Worm (Caenorhabditis elegans) whole organism, young adult: ENCODE data around the gene otub-3.
A peak's percentile ranks its signal among the peaks of the same experiment; 100 is the strongest.

Source experiments
- B0336.3 ChIP-seq: fragments of 200-800 bp; sonication (Bioruptor generic); IDR thresholded peaks from 2 replicates; pipeline ENCODE4 v1.3.6; 2022; ENCODE audit warnings: missing genetic modification characterization, missing compliant biosample characterization
- F33H1.4 ChIP-seq: fragments of 200-800 bp; sonication (Bioruptor generic); IDR thresholded peaks from 2 replicates; pipeline ENCODE4 v1.3.6; 2022; ENCODE audit warnings: missing genetic modification reagents, missing genetic modification characterization, missing compliant biosample characterization
- F49E8.2 ChIP-seq: sonication (generic microtip); optimal IDR thresholded peaks from 3 replicates; lab custom pipeline; 2017; ENCODE audit warnings: missing genetic modification characterization, mild to moderate bottlenecking, missing compliant biosample characterization, antibody characterized with exemption, moderate library complexity; ENCODE audit not compliant: insufficient read depth
- F55B11.4 ChIP-seq: sonication (generic microtip); optimal IDR thresholded peaks from 2 replicates; lab custom pipeline; 2016; ENCODE audit warnings: missing compliant biosample characterization, missing genetic modification characterization, borderline replicate concordance; ENCODE audit not compliant: insufficient read depth
- K11D2.4 ChIP-seq: fragments of 200-800 bp; sonication (Bioruptor generic); IDR thresholded peaks from 2 replicates; pipeline ENCODE4 v1.3.6; 2022; ENCODE audit warnings: missing genetic modification reagents, missing genetic modification characterization, missing compliant biosample characterization
- K12H6.12 ChIP-seq: fragments of 200-800 bp; sonication (Bioruptor generic); optimal IDR thresholded peaks from 2 replicates; lab custom pipeline; 2018; ENCODE audit warnings: mild to moderate bottlenecking, missing genetic modification characterization, missing compliant biosample characterization
- T07F8.4 ChIP-seq: sonication (generic microtip); optimal IDR thresholded peaks from 2 replicates; lab custom pipeline; 2016; ENCODE audit warnings: mild to moderate bottlenecking, missing genetic modification characterization, moderate library complexity, missing compliant biosample characterization
- T26A5.8 ChIP-seq: sonication (generic microtip); optimal IDR thresholded peaks from 2 replicates; lab custom pipeline; 2016; ENCODE audit warnings: missing genetic modification characterization, missing compliant biosample characterization
- Y79H2A.3 ChIP-seq: fragments of 200-800 bp; sonication (Bioruptor generic); conservative IDR thresholded peaks from 2 replicates; pipeline ENCODE4 v1.3.6; 2022; ENCODE audit warnings: missing genetic modification reagents, missing genetic modification characterization, missing compliant biosample characterization
- Y95B8A.8 ChIP-seq: fragments of 200-800 bp; sonication (Bioruptor generic); IDR thresholded peaks from 2 replicates; pipeline ENCODE4 v1.3.6; 2022; ENCODE audit warnings: missing genetic modification reagents, missing genetic modification characterization, missing compliant biosample characterization
- ZK185.1 ChIP-seq: sonication (generic microtip); optimal IDR thresholded peaks from 2 replicates; lab custom pipeline; 2016; ENCODE audit warnings: mild to moderate bottlenecking, missing genetic modification characterization, missing compliant biosample characterization; ENCODE audit not compliant: poor library complexity, severe bottlenecking
- bed-1 ChIP-seq: fragments of 200-800 bp; sonication (Bioruptor generic); IDR thresholded peaks from 2 replicates; pipeline ENCODE4 v1.3.6; 2022; ENCODE audit warnings: missing genetic modification reagents, missing genetic modification characterization, missing compliant biosample characterization
- ccch-3 ChIP-seq: fragments of 200-800 bp; sonication (Bioruptor generic); optimal IDR thresholded peaks from 2 replicates; lab custom pipeline; 2018; ENCODE audit warnings: mild to moderate bottlenecking, missing genetic modification characterization, missing compliant biosample characterization
- cebp-2 ChIP-seq: fragments of 200-800 bp; sonication (Bioruptor generic); IDR thresholded peaks from 2 replicates; pipeline ENCODE4 v1.3.6; 2022; ENCODE audit warnings: missing genetic modification characterization, missing compliant biosample characterization
- ceh-100 ChIP-seq: fragments of 200-800 bp; sonication (Bioruptor generic); IDR thresholded peaks from 2 replicates; pipeline ENCODE4 v1.3.6; 2022; ENCODE audit warnings: missing genetic modification reagents, missing genetic modification characterization, missing compliant biosample characterization
- ceh-91 ChIP-seq: fragments of 200-800 bp; sonication (Bioruptor generic); IDR thresholded peaks from 2 replicates; pipeline ENCODE4 v1.3.6; 2022; ENCODE audit warnings: missing genetic modification reagents, missing genetic modification characterization, missing compliant biosample characterization
- chd-7 ChIP-seq: sonication (generic microtip); optimal IDR thresholded peaks from 2 replicates; lab custom pipeline; 2016; ENCODE audit warnings: mild to moderate bottlenecking, missing genetic modification characterization, moderate library complexity, missing compliant biosample characterization
- dpff-1 ChIP-seq: sonication (generic microtip); optimal IDR thresholded peaks from 2 replicates; lab custom pipeline; 2017; ENCODE audit warnings: mild to moderate bottlenecking, missing genetic modification characterization, missing compliant biosample characterization
- egl-44 ChIP-seq: fragments of 200-800 bp; sonication (Bioruptor generic); IDR thresholded peaks from 2 replicates; pipeline ENCODE4 v1.3.6; 2022; ENCODE audit warnings: missing genetic modification reagents, missing genetic modification characterization, missing compliant biosample characterization
- egrh-3 ChIP-seq: fragments of 200-800 bp; sonication (Bioruptor generic); IDR thresholded peaks from 2 replicates; pipeline ENCODE4 v1.3.6; 2022; ENCODE audit warnings: missing genetic modification reagents, missing genetic modification characterization, missing compliant biosample characterization
- ekl-4 ChIP-seq: fragments of 200-800 bp; sonication (Bioruptor generic); IDR thresholded peaks from 2 replicates; pipeline ENCODE4 v1.3.6; 2022; ENCODE audit warnings: missing genetic modification reagents, missing genetic modification characterization, missing compliant biosample characterization
- fkh-3 ChIP-seq: sonication (generic microtip); optimal IDR thresholded peaks from 2 replicates; lab custom pipeline; 2016; ENCODE audit warnings: mild to moderate bottlenecking, missing genetic modification characterization, missing compliant biosample characterization
- gei-17 ChIP-seq: fragments of 200-800 bp; sonication (Bioruptor generic); optimal IDR thresholded peaks from 2 replicates; lab custom pipeline; 2018; ENCODE audit warnings: mild to moderate bottlenecking, missing genetic modification characterization, missing compliant biosample characterization
- hlh-26 ChIP-seq: fragments of 200-800 bp; sonication (Bioruptor generic); conservative IDR thresholded peaks from 2 replicates; pipeline ENCODE4 v1.3.6; 2022; ENCODE audit warnings: missing genetic modification reagents, missing genetic modification characterization, missing compliant biosample characterization
- lin-26 ChIP-seq: fragments of 200-800 bp; sonication (Bioruptor generic); IDR thresholded peaks from 2 replicates; pipeline ENCODE4 v1.3.6; 2022; ENCODE audit warnings: missing genetic modification reagents, missing genetic modification characterization, missing compliant biosample characterization
- lin-35 ChIP-seq, 3 experiments: fragments of 150-350 bp in 2 of 3; sonication (generic microtip) in 1 of 3; optimal IDR thresholded peaks; 2 replicates each; lab custom pipeline; 2014 to 2018; ENCODE audit warnings: missing biosample characterization in 3 of 3, missing genetic modification characterization in 3 of 3, missing genetic modification reagents in 3 of 3
- lin-40 ChIP-seq: sonication (generic microtip); optimal IDR thresholded peaks from 2 replicates; lab custom pipeline; 2016; ENCODE audit warnings: missing genetic modification characterization, mild to moderate bottlenecking, missing compliant biosample characterization, missing genotype, missing genetic modification reagents
- lin-54 ChIP-seq: fragments of 200-800 bp; sonication (Bioruptor generic); optimal IDR thresholded peaks from 2 replicates; lab custom pipeline; 2018; ENCODE audit warnings: mild to moderate bottlenecking, missing genetic modification characterization, missing compliant biosample characterization
- madf-8 ChIP-seq: fragments of 200-800 bp; sonication (Bioruptor generic); conservative IDR thresholded peaks from 2 replicates; pipeline ENCODE4 v1.3.6; 2022; ENCODE audit warnings: missing genetic modification reagents, missing genetic modification characterization, missing compliant biosample characterization
- mel-28 ChIP-seq: sonication (generic microtip); optimal IDR thresholded peaks from 2 replicates; lab custom pipeline; 2016; ENCODE audit warnings: borderline replicate concordance, mild to moderate bottlenecking, missing genetic modification characterization, missing compliant biosample characterization
- nfyb-1 ChIP-seq: fragments of 200-800 bp; sonication (Bioruptor generic); IDR thresholded peaks from 2 replicates; pipeline ENCODE4 v1.3.6; 2022; ENCODE audit warnings: missing genetic modification reagents, missing genetic modification characterization, missing compliant biosample characterization
- nhr-120 ChIP-seq: fragments of 200-800 bp; sonication (Bioruptor generic); IDR thresholded peaks from 2 replicates; pipeline ENCODE4 v1.3.6; 2022; ENCODE audit warnings: missing genetic modification characterization, missing compliant biosample characterization
- nhr-27 ChIP-seq: fragments of 200-800 bp; sonication (Bioruptor generic); optimal IDR thresholded peaks from 2 replicates; lab custom pipeline; 2018; ENCODE audit warnings: mild to moderate bottlenecking, missing genetic modification characterization, moderate library complexity, missing compliant biosample characterization
- pha-4 ChIP-seq: fragments of 150-350 bp; sonication (generic microtip); optimal IDR thresholded peaks from 2 replicates; lab custom pipeline; 2014; ENCODE audit warnings: missing biosample characterization, missing genetic modification reagents, missing genetic modification characterization
- repo-1 ChIP-seq: sonication (generic microtip); optimal IDR thresholded peaks from 2 replicates; lab custom pipeline; 2017; ENCODE audit warnings: mild to moderate bottlenecking, missing genetic modification characterization, missing compliant biosample characterization
- rpc-1 ChIP-seq, 2 experiments: fragments of 150-350 bp in 1 of 2; sonication (generic microtip) in 1 of 2; optimal IDR thresholded peaks; 2 replicates each; lab custom pipeline; 2014 to 2018; ENCODE audit warnings: missing biosample characterization in 1 of 2, missing genetic modification characterization in 1 of 2, missing genetic modification reagents in 1 of 2, missing genotype in 1 of 2
- sdz-38 ChIP-seq: sonication (generic microtip); optimal IDR thresholded peaks from 2 replicates; lab custom pipeline; 2016; ENCODE audit warnings: missing genotype, missing genetic modification characterization, missing compliant biosample characterization
- sea-2 ChIP-seq: fragments of 200-800 bp; sonication (Bioruptor generic); IDR thresholded peaks from 2 replicates; pipeline ENCODE4 v1.3.6; 2022; ENCODE audit warnings: missing genetic modification characterization, missing compliant biosample characterization
- snpc-1.1 ChIP-seq: sonication (generic microtip); optimal IDR thresholded peaks from 2 replicates; lab custom pipeline; 2017; ENCODE audit warnings: missing genetic modification characterization, mild to moderate bottlenecking, missing compliant biosample characterization, antibody characterized with exemption, moderate library complexity, missing genotype, missing genetic modification reagents; ENCODE audit not compliant: insufficient read depth
- snpc-1.3 ChIP-seq: sonication (generic microtip); optimal IDR thresholded peaks from 2 replicates; lab custom pipeline; 2017; ENCODE audit warnings: missing genetic modification characterization, mild to moderate bottlenecking, missing compliant biosample characterization, antibody characterized with exemption, moderate library complexity, missing genotype, missing genetic modification reagents; ENCODE audit not compliant: insufficient read depth
- snpc-4 ChIP-seq, 5 experiments: fragments of 150-350 bp in 1 of 5; sonication (generic microtip) in 4 of 5; optimal IDR thresholded peaks; 2 replicates each; lab custom pipeline; 2014 to 2018; ENCODE audit warnings: missing genetic modification characterization in 5 of 5, missing biosample characterization in 3 of 5, antibody characterized with exemption in 2 of 5, mild to moderate bottlenecking in 2 of 5, missing compliant biosample characterization in 2 of 5, missing genotype in 2 of 5, moderate library complexity in 2 of 5, missing genetic modification reagents in 1 of 5
- zfh-2 ChIP-seq: fragments of 200-800 bp; sonication (Bioruptor generic); conservative IDR thresholded peaks from 2 replicates; pipeline ENCODE4 v1.3.6; 2022; ENCODE audit warnings: missing genetic modification reagents, missing genetic modification characterization, missing compliant biosample characterization
- ztf-18 ChIP-seq: sonication (generic microtip); optimal IDR thresholded peaks from 2 replicates; lab custom pipeline; 2016; ENCODE audit warnings: missing genotype, mild to moderate bottlenecking, missing genetic modification characterization, missing compliant biosample characterization
- ztf-28 ChIP-seq: fragments of 200-800 bp; sonication (Bioruptor generic); IDR thresholded peaks from 2 replicates; pipeline ENCODE4 v1.3.6; 2022; ENCODE audit warnings: missing genetic modification reagents, missing genetic modification characterization, missing compliant biosample characterization
- ztf-3 ChIP-seq: fragments of 200-800 bp; sonication (Bioruptor generic); optimal IDR thresholded peaks from 2 replicates; lab custom pipeline; 2018; ENCODE audit warnings: mild to moderate bottlenecking, missing genetic modification characterization, missing compliant biosample characterization
- ztf-6 ChIP-seq: fragments of 200-800 bp; sonication (Bioruptor generic); IDR thresholded peaks from 2 replicates; pipeline ENCODE4 v1.3.6; 2022; ENCODE audit warnings: missing genetic modification reagents, missing genetic modification characterization, missing compliant biosample characterization

Gene otub-3

DNA sequence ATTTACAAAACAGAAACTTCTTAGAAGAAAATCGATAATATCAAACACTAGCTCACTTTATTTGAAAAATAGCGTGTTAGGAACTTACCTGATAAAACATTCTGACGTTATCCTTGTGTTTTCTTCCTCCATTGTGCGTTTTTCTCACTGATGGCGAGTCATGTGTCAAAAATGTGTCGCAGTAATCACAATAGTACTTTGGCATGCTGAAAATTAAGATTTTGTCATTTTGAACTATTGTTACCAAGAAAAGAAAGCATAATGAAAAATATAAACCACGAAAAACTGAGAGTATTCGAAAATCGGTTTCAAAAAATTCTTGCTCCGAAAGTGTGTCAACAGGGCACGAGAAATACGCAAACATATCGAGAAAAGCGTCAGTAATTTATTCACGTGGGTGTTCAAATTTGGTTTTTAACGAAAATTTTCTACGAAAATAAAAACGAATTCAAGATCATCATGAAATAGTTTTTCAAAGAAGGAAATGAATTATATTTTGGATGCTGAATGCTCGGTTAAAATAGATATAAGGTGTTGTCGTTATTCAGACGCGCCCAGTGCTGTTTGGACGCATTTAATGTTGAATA lies 40.3 kb upstream of the otub-3 start, which contains the start of gene snrp-3 (continued):
- TF ChIP-seq snpc-1.3 (tag; lab: Kevin White, UChicago) (peak; percentile 59), nhr-27 (tag; lab: Kevin White, UChicago) (no peak), lin-35 (GFP tag; optimal IDR thresholded peaks at IDR 0.05; lab: Kevin White, UChicago) (peak; percentile 49 to 94 (median 60)), snpc-4 (GFP tag; optimal IDR thresholded peaks at IDR 0.05; lab: Kevin White, UChicago) (peak; percentile 37), snpc-4 (tag; optimal IDR thresholded peaks at IDR 0.05; lab: Kevin White, UChicago) (peak; percentile 51 to 57 (median 55)), nfyb-1 (GFP tag; lab: Robert Waterston, UW) (peak; percentile 73), cebp-2 (GFP tag; lab: Robert Waterston, UW) (no peak), F55B11.4 (tag; lab: Kevin White, UChicago) (no peak), zfh-2 (GFP tag; lab: Robert Waterston, UW) (no peak), ceh-91 (no peak), ztf-18 (tag; lab: Kevin White, UChicago) (peak; percentile 96), ccch-3 (GFP tag; lab: Kevin White, UChicago) (no peak), T26A5.8 (tag; lab: Kevin White, UChicago) (no peak), ZK185.1 (tag; lab: Kevin White, UChicago) (peak; percentile 76), B0336.3 (GFP tag; lab: Robert Waterston, UW) (0 out of 2 replicates have a peak, but pooled peaks have one; percentile 42), rpc-1 (optimal IDR thresholded peaks at IDR 0.05; lab: Kevin White, UChicago) (no peak), rpc-1 (tag; optimal IDR thresholded peaks at IDR 0.05; lab: Kevin White, UChicago) (no peak), Y79H2A.3 (0 out of 2 replicates have a peak, but pooled peaks have one; percentile 44), fkh-3 (no peak), lin-54 (GFP tag; lab: Kevin White, UChicago) (peak; percentile 95), snpc-1.1 (tag; lab: Kevin White, UChicago) (peak; percentile 1), ztf-6 (GFP tag; lab: Robert Waterston, UW) (no peak), mel-28 (no peak), bed-1 (GFP tag; lab: Robert Waterston, UW) (no peak), egrh-3 (GFP tag; lab: Robert Waterston, UW) (no peak), K12H6.12 (tag; lab: Kevin White, UChicago) (no peak), pha-4 (tag; lab: Kevin White, UChicago) (no peak), lin-26 (GFP tag; lab: Robert Waterston, UW) (0 out of 2 replicates have a peak, but pooled peaks have one; percentile 6), K11D2.4 (no peak; the same call in 1 of the 2 replicates), Y95B8A.8 (GFP tag; lab: Robert Waterston, UW) (no peak), repo-1 (peak; percentile 25), F33H1.4 (GFP tag; lab: Robert Waterston, UW) (peak; percentile 67), hlh-26 (GFP tag; lab: Robert Waterston, UW) (no peak), chd-7 (tag; lab: Kevin White, UChicago) (peak; percentile 11), gei-17 (GFP tag; lab: Kevin White, UChicago) (no peak), egl-44 (GFP tag; lab: Robert Waterston, UW) (no peak), ceh-100 (GFP tag; lab: Robert Waterston, UW) (no peak), dpff-1 (tag; lab: Kevin White, UChicago) (no peak), sea-2 (GFP tag; lab: Robert Waterston, UW) (no peak), lin-40 (tag; lab: Kevin White, UChicago) (peak; percentile 81), sdz-38 (tag; lab: Kevin White, UChicago) (no peak), F49E8.2 (tag; lab: Kevin White, UChicago) (peak; percentile 10), ztf-3 (GFP tag; lab: Kevin White, UChicago) (no peak), ekl-4 (GFP tag; lab: Robert Waterston, UW) (peak; percentile 52; the same call in 1 of the 2 replicates), madf-8 (no peak), T07F8.4 (tag; lab: Kevin White, UChicago) (no peak), nhr-120 (no peak), ztf-28 (GFP tag; lab: Robert Waterston, UW) (no peak)
